Fruit fly (Drosophila melanogaster): ENCODE measurements around the gene Mad.

DNA sequence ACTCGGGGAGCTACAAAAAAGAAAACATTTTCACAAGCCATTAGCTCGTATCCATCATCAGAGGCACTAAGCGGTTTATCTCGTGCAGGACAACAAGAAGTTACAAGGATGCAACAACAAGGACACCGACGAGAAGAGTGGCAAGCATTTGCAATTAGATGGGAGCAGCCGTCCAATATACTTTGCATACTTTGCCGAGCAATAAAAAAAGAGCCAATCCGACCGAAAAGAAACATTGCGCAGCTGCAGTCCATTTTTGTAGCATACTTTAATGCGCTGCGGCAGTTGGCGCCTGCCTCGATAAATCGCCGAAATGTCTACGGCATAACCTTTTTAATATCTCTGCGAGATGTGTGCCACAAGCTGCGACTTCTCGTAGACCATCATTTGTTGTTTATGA lies 27.8 kb downstream of the Mad start:
- no peak for TF ChIP-seq h (optimal IDR thresholded peaks at IDR 0.05)
- no peak for TF ChIP-seq Myc (optimal IDR thresholded peaks at IDR 0.05)
- TF ChIP-seq ttk (optimal IDR thresholded peaks at IDR 0.05) = no peak
- TF ChIP-seq psq (optimal IDR thresholded peaks at IDR 0.05) = no peak
